Worm (Caenorhabditis elegans) whole organism, late embryonic: Measurements from ENCODE around the gene nlp-35.

ENCODE experiments used
- ceh-24 ChIP-seq: sonication (generic microtip); optimal IDR thresholded peaks from 2 replicates; lab custom pipeline; 2016; ENCODE audit warnings: mild to moderate bottlenecking, missing genetic modification characterization, missing compliant biosample characterization
- ceh-45 ChIP-seq: fragments of 200-800 bp; sonication (Bioruptor generic); IDR thresholded peaks from 2 replicates; pipeline ENCODE4 v1.3.6; 2022; ENCODE audit warnings: missing genetic modification reagents, missing genetic modification characterization, missing compliant biosample characterization
- elt-2 ChIP-seq: sonication (generic microtip); optimal IDR thresholded peaks from 2 replicates; lab custom pipeline; 2016; ENCODE audit warnings: missing genetic modification reagents, missing genetic modification characterization, missing compliant biosample characterization
- eyg-1 ChIP-seq: sonication (generic microtip); optimal IDR thresholded peaks from 2 replicates; lab custom pipeline; 2016; ENCODE audit warnings: missing genotype, missing genetic modification characterization, missing compliant biosample characterization
- hlh-6 ChIP-seq: sonication (generic microtip); optimal IDR thresholded peaks from 2 replicates; lab custom pipeline; 2016; ENCODE audit warnings: missing genotype, missing genetic modification characterization, missing compliant biosample characterization
- pqm-1 ChIP-seq: sonication (generic microtip); optimal IDR thresholded peaks from 2 replicates; lab custom pipeline; 2016; ENCODE audit warnings: missing genetic modification characterization, missing compliant biosample characterization

- no peak for TF ChIP-seq elt-2
- no peak for TF ChIP-seq pqm-1 (tag; lab: Kevin White, UChicago)
- no peak for TF ChIP-seq hlh-6 (tag; lab: Kevin White, UChicago)
- no peak for TF ChIP-seq eyg-1 (tag; lab: Kevin White, UChicago)
- TF ChIP-seq ceh-24 (tag; lab: Kevin White, UChicago): no peak
- TF ChIP-seq ceh-45: no peak
Measured at ce11 chrIV:9469293-9469692, 49.4 kb downstream of the nlp-35 start.
